Worm (Caenorhabditis elegans) whole organism, young adult: ENCODE results near the gene Y40B10A.9.

ENCODE experiments used
- efl-1 ChIP-seq: fragments of 150-350 bp; optimal IDR thresholded peaks from 2 replicates; lab custom pipeline; 2014; ENCODE audit warnings: missing biosample characterization, missing genetic modification reagents, missing genetic modification characterization
- egl-44 ChIP-seq: fragments of 200-800 bp; sonication (Bioruptor generic); IDR thresholded peaks from 2 replicates; pipeline ENCODE4 v1.3.6; 2022; ENCODE audit warnings: missing genetic modification reagents, missing genetic modification characterization, missing compliant biosample characterization
- ets-4 ChIP-seq: fragments of 200-800 bp; sonication (Bioruptor generic); optimal IDR thresholded peaks from 2 replicates; lab custom pipeline; 2018; ENCODE audit warnings: mild to moderate bottlenecking, missing genetic modification characterization, missing compliant biosample characterization
- gei-17 ChIP-seq: fragments of 200-800 bp; sonication (Bioruptor generic); optimal IDR thresholded peaks from 2 replicates; lab custom pipeline; 2018; ENCODE audit warnings: mild to moderate bottlenecking, missing genetic modification characterization, missing compliant biosample characterization
- ztf-6 ChIP-seq: fragments of 200-800 bp; sonication (Bioruptor generic); IDR thresholded peaks from 2 replicates; pipeline ENCODE4 v1.3.6; 2022; ENCODE audit warnings: missing genetic modification reagents, missing genetic modification characterization, missing compliant biosample characterization

DNA sequence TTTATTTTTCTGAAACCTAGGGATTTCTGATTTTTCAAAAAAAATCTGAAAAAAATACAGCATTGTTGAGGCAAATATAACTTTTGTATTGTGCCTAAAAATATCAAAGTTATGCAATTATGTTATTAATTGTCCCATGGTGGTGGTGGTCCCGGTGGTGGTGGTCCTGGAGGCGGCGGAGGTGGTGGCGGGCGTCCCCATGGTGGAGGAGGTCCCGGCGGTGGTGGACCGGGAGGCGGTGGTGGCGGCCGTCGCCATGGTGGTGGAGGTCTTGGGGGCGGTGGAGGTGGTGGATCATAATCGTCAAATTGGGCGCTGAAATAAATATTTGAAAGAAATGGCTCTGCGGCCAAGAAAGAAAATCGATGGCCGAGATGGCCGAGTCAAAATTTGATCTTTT, 21.9 kb downstream of the Y40B10A.9 start:
- TF ChIP-seq ets-4 (GFP tag; lab: Kevin White, UChicago): no peak
- no peak for TF ChIP-seq ztf-6
- TF ChIP-seq egl-44: no peak
- TF ChIP-seq efl-1: no peak
- TF ChIP-seq gei-17 (GFP tag; lab: Kevin White, UChicago): no peak
